Fruit fly (Drosophila melanogaster) whole organism, embryonic: ENCODE data around the gene CG43051.

Source experiments
- Awh ChIP-seq: fragments of 200-800 bp; sonication (Bioruptor generic); IDR thresholded peaks from 2 replicates; pipeline ENCODE4, ENCODE4 v1.3.6; 2022; ENCODE audit warnings: missing biosample characterization, missing genetic modification characterization
- Bgb ChIP-seq: fragments of 200-800 bp; sonication (Bioruptor generic); IDR thresholded peaks from 2 replicates; pipeline ENCODE4 v1.3.6; 2022; ENCODE audit warnings: missing biosample characterization, missing genetic modification characterization; ENCODE audit not compliant: partially characterized antibody
- BtbVII ChIP-seq: fragments of 200-800 bp; sonication (Bioruptor generic); optimal IDR thresholded peaks from 3 replicates; lab custom pipeline; 2017; ENCODE audit warnings: missing biosample characterization, mild to moderate bottlenecking, missing genetic modification characterization
- CG10654 ChIP-seq: fragments of 200-800 bp; sonication (Bioruptor generic); optimal IDR thresholded peaks from 2 replicates; lab custom pipeline; 2016; ENCODE audit warnings: missing biosample characterization, missing genetic modification characterization
- CG11398 ChIP-seq: fragments of 200-800 bp; sonication (Bioruptor generic); optimal IDR thresholded peaks from 2 replicates; lab custom pipeline; 2016; ENCODE audit warnings: missing biosample characterization, missing genetic modification characterization
- CG11560 ChIP-seq: fragments of 200-800 bp; sonication (Bioruptor generic); IDR thresholded peaks from 3 replicates; pipeline ENCODE4 v1.3.6; 2022; ENCODE audit warnings: missing biosample characterization, missing genetic modification characterization
- CG11723 ChIP-seq: fragments of 200-800 bp; sonication (Bioruptor generic); optimal IDR thresholded peaks from 2 replicates; lab custom pipeline; 2017; ENCODE audit warnings: missing biosample characterization, mild to moderate bottlenecking, missing genetic modification characterization
- CG12659 ChIP-seq: fragments of 200-800 bp; sonication (Bioruptor generic); optimal IDR thresholded peaks from 3 replicates; lab custom pipeline; 2017; ENCODE audit warnings: mild to moderate bottlenecking, missing biosample characterization, missing genetic modification reagents, missing genetic modification characterization
- CG15514 ChIP-seq: fragments of 200-800 bp; sonication (Bioruptor generic); optimal IDR thresholded peaks from 3 replicates; lab custom pipeline; 2017; ENCODE audit warnings: missing biosample characterization, missing genetic modification characterization, mild to moderate bottlenecking, moderate library complexity, missing genetic modification reagents
- CG1647 ChIP-seq: fragments of 200-800 bp; sonication (Bioruptor generic); optimal IDR thresholded peaks from 3 replicates; lab custom pipeline; 2016; ENCODE audit warnings: missing biosample characterization, missing genetic modification characterization
- CG16813 ChIP-seq: fragments of 200-800 bp; sonication (Bioruptor generic); IDR thresholded peaks from 3 replicates; pipeline ENCODE4 v1.3.6; 2022; ENCODE audit warnings: missing biosample characterization, missing genetic modification characterization; ENCODE audit not compliant: partially characterized antibody
- CG17802 ChIP-seq: fragments of 200-800 bp; sonication (Bioruptor generic); optimal IDR thresholded peaks from 2 replicates; lab custom pipeline; 2018; ENCODE audit warnings: missing biosample characterization, mild to moderate bottlenecking, missing genetic modification characterization, moderate library complexity
- CG18619 ChIP-seq: fragments of 200-800 bp; sonication (Bioruptor generic); optimal IDR thresholded peaks from 3 replicates; lab custom pipeline; 2017; ENCODE audit warnings: missing biosample characterization, mild to moderate bottlenecking, missing genetic modification characterization
- CG2129 ChIP-seq: fragments of 200-800 bp; sonication (Bioruptor generic); IDR thresholded peaks from 2 replicates; pipeline ENCODE4 v1.3.6; 2022; ENCODE audit warnings: missing biosample characterization, missing genetic modification characterization; ENCODE audit not compliant: partially characterized antibody
- CG4730 ChIP-seq: fragments of 200-800 bp; sonication (Bioruptor generic); IDR thresholded peaks from 2 replicates; pipeline ENCODE4 v1.3.6; 2022; ENCODE audit warnings: missing biosample characterization, missing genetic modification characterization
- CG4820 ChIP-seq: fragments of 200-800 bp; sonication (Bioruptor generic); optimal IDR thresholded peaks from 3 replicates; lab custom pipeline; 2016; ENCODE audit warnings: missing biosample characterization, missing genetic modification characterization
- CG6854 ChIP-seq: fragments of 200-800 bp; sonication (Bioruptor generic); optimal IDR thresholded peaks from 3 replicates; lab custom pipeline; 2017; ENCODE audit warnings: missing biosample characterization, mild to moderate bottlenecking, missing genetic modification characterization
- CG7786 ChIP-seq: fragments of 200-800 bp; sonication (Bioruptor generic); optimal IDR thresholded peaks from 2 replicates; lab custom pipeline; 2016; ENCODE audit warnings: missing biosample characterization, missing genetic modification characterization
- CG8089 ChIP-seq: fragments of 200-800 bp; sonication (Bioruptor generic); optimal IDR thresholded peaks from 3 replicates; lab custom pipeline; 2016; ENCODE audit warnings: missing biosample characterization, missing genetic modification characterization
- CrebB ChIP-seq: fragments of 200-800 bp; sonication (Bioruptor generic); optimal IDR thresholded peaks from 3 replicates; lab custom pipeline; 2018; ENCODE audit warnings: missing biosample characterization, mild to moderate bottlenecking, missing genetic modification characterization
- Dp ChIP-seq: fragments of 200-800 bp; sonication (Bioruptor generic); optimal IDR thresholded peaks from 2 replicates; lab custom pipeline; 2018; ENCODE audit warnings: missing biosample characterization, mild to moderate bottlenecking, missing genetic modification characterization, moderate library complexity
- Fer1 ChIP-seq: fragments of 200-800 bp; sonication (Bioruptor generic); optimal IDR thresholded peaks from 2 replicates; lab custom pipeline; 2017; ENCODE audit warnings: missing biosample characterization, mild to moderate bottlenecking, missing genetic modification characterization
- Hmr ChIP-seq: fragments of 200-800 bp; sonication (Bioruptor generic); optimal IDR thresholded peaks from 3 replicates; lab custom pipeline; 2017; ENCODE audit warnings: mild to moderate bottlenecking, missing biosample characterization, missing genetic modification reagents, missing genetic modification characterization
- Hr3 ChIP-seq: fragments of 200-800 bp; sonication (Bioruptor generic); optimal IDR thresholded peaks from 3 replicates; lab custom pipeline; 2016; ENCODE audit warnings: missing biosample characterization, missing genetic modification characterization
- Lpt ChIP-seq: fragments of >200 bp; optimal IDR thresholded peaks from 2 replicates; lab custom pipeline; 2018; ENCODE audit warnings: missing biosample characterization, missing genetic modification characterization
- Usf ChIP-seq: fragments of 200-800 bp; sonication (Bioruptor generic); optimal IDR thresholded peaks from 2 replicates; lab custom pipeline; 2017; ENCODE audit warnings: missing genotype, missing biosample characterization, missing genetic modification characterization
- aop ChIP-seq: fragments of 200-800 bp; sonication (Bioruptor generic); IDR thresholded peaks from 2 replicates; pipeline ENCODE4 v1.3.6; 2022; ENCODE audit warnings: missing biosample characterization, missing genetic modification characterization
- az2 ChIP-seq: fragments of 200-800 bp; sonication (Bioruptor generic); optimal IDR thresholded peaks from 3 replicates; lab custom pipeline; 2016; ENCODE audit warnings: missing biosample characterization, missing genetic modification characterization
- bab2 ChIP-seq: fragments of 200-800 bp; sonication (Bioruptor generic); optimal IDR thresholded peaks from 2 replicates; lab custom pipeline; 2016; ENCODE audit warnings: missing biosample characterization, missing genetic modification characterization
- crc ChIP-seq: fragments of 200-800 bp; sonication (Bioruptor generic); optimal IDR thresholded peaks from 2 replicates; lab custom pipeline; 2016; ENCODE audit warnings: missing biosample characterization, missing genetic modification characterization
- cwo ChIP-seq: fragments of 200-800 bp; sonication (Bioruptor generic); optimal IDR thresholded peaks from 3 replicates; lab custom pipeline; 2017; ENCODE audit warnings: missing biosample characterization, missing genetic modification characterization, mild to moderate bottlenecking, moderate library complexity, missing genetic modification reagents
- fd3F ChIP-seq: fragments of 200-800 bp; sonication (Bioruptor generic); optimal IDR thresholded peaks from 2 replicates; lab custom pipeline; 2018; ENCODE audit warnings: missing biosample characterization, mild to moderate bottlenecking, missing genetic modification characterization, moderate library complexity
- gsb ChIP-seq: fragments of 200-800 bp; sonication (Bioruptor generic); IDR thresholded peaks from 2 replicates; pipeline ENCODE4 v1.3.6; 2022; ENCODE audit warnings: missing biosample characterization, missing genetic modification characterization
- hb ChIP-seq: fragments of 200-800 bp; sonication (Bioruptor generic); IDR thresholded peaks from 3 replicates; pipeline ENCODE4 v1.3.6; 2022; ENCODE audit warnings: missing biosample characterization, missing genetic modification characterization; ENCODE audit not compliant: partially characterized antibody
- jigr1 ChIP-seq: fragments of 200-800 bp; sonication (Bioruptor generic); IDR thresholded peaks from 3 replicates; pipeline ENCODE4 v1.3.6; 2022; ENCODE audit warnings: missing biosample characterization, missing genetic modification characterization
- jing ChIP-seq: fragments of 200-800 bp; sonication (Bioruptor generic); optimal IDR thresholded peaks from 2 replicates; lab custom pipeline; 2018; ENCODE audit warnings: missing biosample characterization, mild to moderate bottlenecking, missing genetic modification characterization
- kah ChIP-seq: fragments of 200-800 bp; sonication (Bioruptor generic); optimal IDR thresholded peaks from 2 replicates; lab custom pipeline; 2018; ENCODE audit warnings: missing biosample characterization, mild to moderate bottlenecking, missing genetic modification characterization
- lilli ChIP-seq: fragments of 200-800 bp; sonication (Bioruptor generic); optimal IDR thresholded peaks from 3 replicates; lab custom pipeline; 2016; ENCODE audit warnings: missing biosample characterization, missing genetic modification characterization
- mam ChIP-seq: fragments of 200-800 bp; sonication (Bioruptor generic); optimal IDR thresholded peaks from 3 replicates; lab custom pipeline; 2016; ENCODE audit warnings: missing biosample characterization, missing genetic modification characterization
- oc ChIP-seq: fragments of 200-800 bp; sonication (Bioruptor generic); optimal IDR thresholded peaks from 2 replicates; lab custom pipeline; 2018; ENCODE audit warnings: missing biosample characterization, mild to moderate bottlenecking, missing genetic modification characterization, moderate library complexity
- pb ChIP-seq: fragments of 200-800 bp; sonication (Bioruptor generic); optimal IDR thresholded peaks from 3 replicates; lab custom pipeline; 2016; ENCODE audit warnings: missing biosample characterization, missing genetic modification characterization
- phol ChIP-seq: fragments of 200-800 bp; sonication (Bioruptor generic); optimal IDR thresholded peaks from 3 replicates; lab custom pipeline; 2018; ENCODE audit warnings: missing biosample characterization, mild to moderate bottlenecking, missing genetic modification characterization, moderate library complexity
- pnt ChIP-seq: fragments of 200-800 bp; sonication (Bioruptor generic); optimal IDR thresholded peaks from 3 replicates; lab custom pipeline; 2016; ENCODE audit warnings: missing biosample characterization, missing genetic modification characterization
- psq ChIP-seq: fragments of 200-800 bp; sonication (Bioruptor generic); optimal IDR thresholded peaks from 2 replicates; lab custom pipeline; 2017; ENCODE audit warnings: missing biosample characterization, missing genetic modification characterization
- pzg ChIP-seq: fragments of 200-800 bp; sonication (Bioruptor generic); optimal IDR thresholded peaks from 3 replicates; lab custom pipeline; 2018; ENCODE audit warnings: missing biosample characterization, mild to moderate bottlenecking, missing genetic modification characterization, moderate library complexity
- schlank ChIP-seq: fragments of 200-800 bp; sonication (Bioruptor generic); optimal IDR thresholded peaks from 2 replicates; lab custom pipeline; 2018; ENCODE audit warnings: missing biosample characterization, mild to moderate bottlenecking, missing genetic modification characterization
- sisA ChIP-seq: fragments of 200-800 bp; sonication (Bioruptor generic); IDR thresholded peaks from 2 replicates; pipeline ENCODE4 v1.3.6; 2022; ENCODE audit warnings: missing biosample characterization, missing genetic modification characterization
- sqz ChIP-seq: fragments of 200-800 bp; sonication (Bioruptor generic); optimal IDR thresholded peaks from 3 replicates; lab custom pipeline; 2018; ENCODE audit warnings: missing biosample characterization, mild to moderate bottlenecking, missing genetic modification characterization
- ssp ChIP-seq: fragments of 200-800 bp; sonication (Bioruptor generic); IDR thresholded peaks from 2 replicates; pipeline ENCODE4 v1.3.6; 2022; ENCODE audit warnings: missing biosample characterization, missing genetic modification characterization
- tup ChIP-seq: fragments of 200-800 bp; sonication (Bioruptor generic); optimal IDR thresholded peaks from 2 replicates; lab custom pipeline; 2016; ENCODE audit warnings: missing biosample characterization, mild to moderate bottlenecking, missing genetic modification characterization, moderate library complexity
- zfh1 ChIP-seq: fragments of 200-800 bp; sonication (Bioruptor generic); IDR thresholded peaks from 3 replicates; pipeline ENCODE4 v1.3.6; 2022; ENCODE audit warnings: missing biosample characterization, missing genetic modification characterization

Gene CG43051

DNA sequence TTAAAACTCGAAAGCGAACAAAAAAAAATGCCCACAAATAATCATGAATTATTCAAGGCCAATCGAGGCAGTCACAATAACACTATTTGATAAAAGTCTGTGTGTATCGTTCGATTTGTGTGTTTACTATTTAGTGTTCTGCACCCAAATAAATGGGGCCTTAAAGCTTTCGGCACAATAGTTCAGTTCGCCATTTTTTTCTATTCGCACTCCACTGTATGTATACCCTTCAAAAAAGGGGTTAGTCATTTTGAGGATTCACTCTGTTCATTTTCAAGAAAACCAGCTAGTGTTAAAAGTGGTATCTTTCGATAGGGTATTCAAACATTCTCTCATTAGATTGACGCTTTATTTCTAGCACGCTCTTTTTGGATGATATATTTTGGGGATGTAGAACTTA is 40.1 kb upstream of the CG43051 start (continued):
- TF ChIP-seq CrebB (tag; lab: Kevin White, UChicago) (peak; percentile 12), jigr1 (GFP tag; lab: Robert Waterston, UW) (no peak), CG11560 (tag; lab: Robert Waterston, UW) (no peak), sisA (GFP tag; lab: Robert Waterston, UW) (no peak), gsb (peak; percentile 64; the same call in 1 of the 2 replicates), ssp (no peak), sqz (GFP tag; lab: Kevin White, UChicago) (peak; percentile 49), CG8089 (GFP tag; lab: Kevin White, UChicago) (no peak), CG17802 (tag; lab: Kevin White, UChicago) (no peak), CG1647 (GFP tag; lab: Kevin White, UChicago) (peak; percentile 21), aop (GFP tag; lab: Robert Waterston, UW) (no peak), CG7786 (peak; percentile 55), bab2 (GFP tag; lab: Kevin White, UChicago) (peak; percentile 60), Usf (GFP tag; lab: Kevin White, UChicago) (no peak), az2 (GFP tag; lab: Kevin White, UChicago) (no peak), Dp (GFP tag; lab: Kevin White, UChicago) (no peak), CG4730 (peak; percentile 7; the same call in 1 of the 2 replicates), psq (GFP tag; lab: Kevin White, UChicago) (no peak), cwo (GFP tag; lab: Kevin White, UChicago) (peak; percentile 46), fd3F (GFP tag; lab: Kevin White, UChicago) (peak; percentile 56), CG12659 (GFP tag; lab: Kevin White, UChicago) (peak; percentile 51), Hr3 (no peak), pnt (GFP tag; lab: Kevin White, UChicago) (peak; percentile 6), jing (GFP tag; lab: Kevin White, UChicago) (no peak), CG6854 (GFP tag; lab: Kevin White, UChicago) (peak; percentile 14), phol (no peak), Awh (GFP tag; lab: Robert Waterston, UW) (no peak), tup (GFP tag; lab: Kevin White, UChicago) (no peak), CG11398 (GFP tag; lab: Kevin White, UChicago) (peak; percentile 23), mam (GFP tag; lab: Kevin White, UChicago) (peak; percentile 71), hb (no peak), oc (tag; lab: Kevin White, UChicago) (no peak), pzg (GFP tag; lab: Kevin White, UChicago) (no peak), Bgb (no peak), CG4820 (no peak), CG11723 (GFP tag; lab: Kevin White, UChicago) (peak; percentile 14), CG10654 (GFP tag; lab: Kevin White, UChicago) (no peak), Lpt (GFP tag; lab: Kevin White, UChicago) (no peak), lilli (GFP tag; lab: Kevin White, UChicago) (peak; percentile 85), BtbVII (GFP tag; lab: Kevin White, UChicago) (peak; percentile 41), CG16813 (no peak), CG15514 (peak; percentile 68), Fer1 (GFP tag; lab: Kevin White, UChicago) (peak; percentile 53), pb (GFP tag; lab: Kevin White, UChicago) (peak; percentile 14), zfh1 (GFP tag; lab: Robert Waterston, UW) (no peak), crc (GFP tag; lab: Kevin White, UChicago) (peak; percentile 16), Hmr (GFP tag; lab: Kevin White, UChicago) (peak; percentile 70), schlank (tag; lab: Kevin White, UChicago) (peak; percentile 63), CG2129 (GFP tag; lab: Robert Waterston, UW) (no peak), kah (GFP tag; lab: Kevin White, UChicago) (no peak), CG18619 (peak; percentile 40)
